Worm (Caenorhabditis elegans): ENCODE data around the gene fbxb-51.

DNA sequence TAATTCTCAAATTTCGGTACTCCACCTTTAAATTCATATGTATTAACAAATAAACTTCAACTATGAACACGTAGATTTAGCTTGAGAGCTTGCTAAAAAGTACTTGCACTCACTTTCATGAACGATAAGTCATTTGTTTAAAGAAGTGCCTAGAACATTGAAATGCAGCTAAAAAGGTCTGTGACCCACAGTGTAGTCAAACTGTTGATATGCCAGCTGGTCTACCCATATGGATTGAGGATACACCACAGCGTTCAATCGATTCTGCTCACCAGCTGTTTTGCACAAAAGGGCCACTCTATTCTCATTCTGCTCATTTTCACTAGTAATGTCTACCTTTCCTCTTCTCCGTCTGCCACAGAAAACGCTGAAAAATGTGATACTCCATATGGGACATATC is 14.6 kb upstream of the fbxb-51 start, which contains the start of gene fbxb-43:
- TF ChIP-seq ama-1 (optimal IDR thresholded peaks at IDR 0.05) = no peak
- no peak for TF ChIP-seq aly-1 (tag; optimal IDR thresholded peaks at IDR 0.05)
- TF ChIP-seq hmbx-1 (tag; optimal IDR thresholded peaks at IDR 0.05) = no peak
- no peak for TF ChIP-seq hmg-4 (GFP tag; optimal IDR thresholded peaks at IDR 0.05)
- no peak for TF ChIP-seq pes-1 (GFP tag; IDR thresholded peaks at IDR 0.05)
- no peak for TF ChIP-seq flt-1 (GFP tag; IDR thresholded peaks at IDR 0.05)
- no peak for TF ChIP-seq tra-4 (tag; optimal IDR thresholded peaks at IDR 0.05)
- TF ChIP-seq sea-1 (GFP tag; conservative IDR thresholded peaks at IDR 0.05) = no peak
- no peak for TF ChIP-seq B0310.2 (tag; optimal IDR thresholded peaks at IDR 0.05)
- TF ChIP-seq ceh-13 (GFP tag; optimal IDR thresholded peaks at IDR 0.05) = no peak
